Fruit fly (Drosophila melanogaster) whole organism, prepupa: ENCODE results near the gene CG31454.

Source experiments
- CG11762 ChIP-seq: fragments of 200-800 bp; sonication (Bioruptor generic); optimal IDR thresholded peaks from 3 replicates; lab custom pipeline; 2016; ENCODE audit warnings: missing biosample characterization, missing genetic modification characterization; ENCODE audit not compliant: insufficient read depth
- CG1621 ChIP-seq: fragments of 200-800 bp; sonication (Bioruptor generic); optimal IDR thresholded peaks from 3 replicates; lab custom pipeline; 2018; ENCODE audit warnings: missing biosample characterization, mild to moderate bottlenecking, missing genetic modification characterization
- CG3032 ChIP-seq: fragments of 200-800 bp; optimal IDR thresholded peaks from 2 replicates; lab custom pipeline; 2019; ENCODE audit warnings: missing biosample characterization, mild to moderate bottlenecking, missing genetic modification characterization, moderate library complexity
- CG4318 ChIP-seq: fragments of 200-800 bp; sonication (Bioruptor generic); optimal IDR thresholded peaks from 3 replicates; lab custom pipeline; 2017; ENCODE audit warnings: missing biosample characterization, mild to moderate bottlenecking, missing genetic modification characterization
- CG7368 ChIP-seq: fragments of 200-800 bp; sonication (Bioruptor generic); optimal IDR thresholded peaks from 3 replicates; lab custom pipeline; 2016; ENCODE audit warnings: missing biosample characterization, missing genetic modification characterization
- CG9139 ChIP-seq: fragments of 200-800 bp; sonication (Bioruptor generic); optimal IDR thresholded peaks from 3 replicates; lab custom pipeline; 2017; ENCODE audit warnings: missing biosample characterization, mild to moderate bottlenecking, missing genetic modification characterization
- Eip78C ChIP-seq: fragments of 200-800 bp; sonication (Bioruptor generic); peaks from one replicate; lab custom pipeline; 2016; ENCODE audit warnings: missing biosample characterization, missing genetic modification characterization
- Eip93F ChIP-seq: fragments of 200-800 bp; sonication (Bioruptor generic); optimal IDR thresholded peaks from 2 replicates; lab custom pipeline; 2016; ENCODE audit warnings: missing biosample characterization, mild to moderate bottlenecking, missing genetic modification characterization
- Lpt ChIP-seq: fragments of 200-800 bp; sonication (Bioruptor generic); optimal IDR thresholded peaks from 3 replicates; lab custom pipeline; 2016; ENCODE audit warnings: missing biosample characterization, missing genetic modification characterization
- Met ChIP-seq: fragments of 200-800 bp; sonication (Bioruptor generic); optimal IDR thresholded peaks from 3 replicates; lab custom pipeline; 2016; ENCODE audit warnings: missing biosample characterization, missing genetic modification characterization
- Smox ChIP-seq: fragments of 200-800 bp; sonication (Bioruptor generic); optimal IDR thresholded peaks from 3 replicates; lab custom pipeline; 2016; ENCODE audit warnings: missing biosample characterization, missing genetic modification characterization
- Sox102F ChIP-seq: fragments of 200-800 bp; sonication (Bioruptor generic); optimal IDR thresholded peaks from 2 replicates; lab custom pipeline; 2016; ENCODE audit warnings: missing biosample characterization, mild to moderate bottlenecking, missing genetic modification characterization
- achi ChIP-seq: fragments of 200-800 bp; sonication (Bioruptor generic); optimal IDR thresholded peaks from 3 replicates; lab custom pipeline; 2016; ENCODE audit warnings: missing biosample characterization, missing genetic modification characterization
- acj6 ChIP-seq: fragments of 200-800 bp; sonication (Bioruptor generic); optimal IDR thresholded peaks from 3 replicates; lab custom pipeline; 2016; ENCODE audit warnings: missing biosample characterization, missing genetic modification characterization
- dsx ChIP-seq: fragments of 200-800 bp; optimal IDR thresholded peaks from 3 replicates; lab custom pipeline; 2019; ENCODE audit warnings: missing biosample characterization, mild to moderate bottlenecking, missing genetic modification characterization, moderate library complexity; ENCODE audit not compliant: poor library complexity, severe bottlenecking
- eg ChIP-seq: fragments of 200-800 bp; sonication (Bioruptor generic); IDR thresholded peaks from 3 replicates; pipeline ENCODE4 v1.3.6; 2022; ENCODE audit warnings: missing biosample characterization, missing genetic modification characterization
- esn ChIP-seq: fragments of 200-800 bp; sonication (Bioruptor generic); optimal IDR thresholded peaks from 2 replicates; lab custom pipeline; 2016; ENCODE audit warnings: missing biosample characterization, mild to moderate bottlenecking, missing genetic modification characterization, moderate library complexity
- fkh ChIP-seq: fragments of 200-800 bp; sonication (Bioruptor generic); optimal IDR thresholded peaks from 3 replicates; lab custom pipeline; 2017; ENCODE audit warnings: missing biosample characterization, mild to moderate bottlenecking, missing genetic modification characterization, moderate library complexity

CG31454 gene

DNA sequence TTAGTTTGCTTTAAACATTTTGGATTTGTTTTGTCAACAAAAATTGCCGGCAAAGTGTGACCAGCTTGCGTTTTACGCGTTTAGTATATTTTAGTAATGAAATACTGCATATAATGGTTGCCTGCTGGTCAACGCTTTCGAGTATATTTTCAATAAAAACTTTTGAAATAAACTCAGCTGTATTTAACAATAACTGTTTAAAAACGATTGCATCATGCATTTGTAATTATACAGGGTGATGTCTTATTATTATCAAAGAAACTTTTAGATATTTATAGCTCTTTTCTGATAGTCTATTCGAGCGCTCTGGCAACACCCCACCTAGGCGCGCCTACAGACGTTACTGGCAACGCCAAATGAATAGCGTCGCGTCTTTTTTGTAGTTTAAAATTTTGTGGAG lies 42.3 kb downstream of the CG31454 start, which contains the start of gene Cenp-C (continued):
- TF ChIP-seq Smox: peak; percentile 1
- no peak for TF ChIP-seq CG1621 (tag; lab: Kevin White, UChicago)
- TF ChIP-seq fkh (GFP tag; lab: Kevin White, UChicago): peak; percentile 73
- no peak for TF ChIP-seq Lpt (GFP tag; lab: Kevin White, UChicago)
- no peak for TF ChIP-seq Met (GFP tag; lab: Kevin White, UChicago)
- TF ChIP-seq CG7368 (GFP tag; lab: Kevin White, UChicago): no peak
- TF ChIP-seq CG11762: no peak
- no peak for TF ChIP-seq CG3032 (tag; lab: Kevin White, UChicago)
- TF ChIP-seq esn (GFP tag; lab: Kevin White, UChicago): peak; percentile 44
- no peak for TF ChIP-seq CG4318 (GFP tag; lab: Kevin White, UChicago)
- TF ChIP-seq Eip78C: no peak
- 0 out of 3 replicates have a peak, but pooled peaks have one; percentile 14 for TF ChIP-seq eg
- TF ChIP-seq CG9139 (GFP tag; lab: Kevin White, UChicago): no peak
- no peak for TF ChIP-seq Eip93F
- TF ChIP-seq Sox102F (GFP tag; lab: Kevin White, UChicago): no peak
- TF ChIP-seq dsx (GFP tag; lab: Kevin White, UChicago): no peak
- no peak for TF ChIP-seq achi (GFP tag; lab: Kevin White, UChicago)
- peak; percentile 4 for TF ChIP-seq acj6 (GFP tag; lab: Kevin White, UChicago)
- TF ChIP-seq, all 60 proteins: peak for 14
